Worm (Caenorhabditis elegans): ENCODE data around the gene F32A5.4.

The F32A5.4 gene

ce11 chrII:7186117-7186516 lies 42.8 kb upstream of the F32A5.4 start:
- TF ChIP-seq mab-5 (tag; optimal IDR thresholded peaks at IDR 0.05) (no peak), nhr-2 (tag; optimal IDR thresholded peaks at IDR 0.05) (no peak), ceh-39 (tag; optimal IDR thresholded peaks at IDR 0.05) (no peak), snpc-4 (tag; optimal IDR thresholded peaks at IDR 0.05) (no peak), sem-2 (GFP tag; optimal IDR thresholded peaks at IDR 0.05) (no peak), lin-13 (tag; optimal IDR thresholded peaks at IDR 0.05) (no peak), elt-3 (tag; optimal IDR thresholded peaks at IDR 0.05) (no peak), ham-2 (GFP tag; optimal IDR thresholded peaks at IDR 0.05) (no peak), drap-1 (GFP tag; optimal IDR thresholded peaks at IDR 0.05) (no peak), M03D4.4 (tag; optimal IDR thresholded peaks at IDR 0.05) (no peak), tbx-8 (GFP tag; optimal IDR thresholded peaks at IDR 0.05) (no peak), nhr-237 (tag; optimal IDR thresholded peaks at IDR 0.05) (no peak), ztf-11 (tag; optimal IDR thresholded peaks at IDR 0.05) (no peak), sptf-1 (tag; optimal IDR thresholded peaks at IDR 0.05) (no peak), hlh-1 (tag; optimal IDR thresholded peaks at IDR 0.05) (no peak), ceh-43 (GFP tag; optimal IDR thresholded peaks at IDR 0.05) (no peak), zip-8 (tag; optimal IDR thresholded peaks at IDR 0.05) (no peak), nhr-28 (tag; optimal IDR thresholded peaks at IDR 0.05) (no peak)

ce11 chrII:7187110-7187509 lies 41.8 kb upstream of the F32A5.4 start, which contains the start of gene C27H5.6:
Gene C27H5.6, minus strand, starts transcription at chrII:7187210.
- TF ChIP-seq ceh-83 (GFP tag; optimal IDR thresholded peaks at IDR 0.05) (no peak), unc-62 (GFP tag; optimal IDR thresholded peaks at IDR 0.05) (no peak), bed-3 (GFP tag; optimal IDR thresholded peaks at IDR 0.05) (no peak), ceh-43 (GFP tag; optimal IDR thresholded peaks at IDR 0.05) (no peak), hlh-1 (tag; optimal IDR thresholded peaks at IDR 0.05) (no peak)

ce11 chrII:7189120-7189519 lies 39.8 kb upstream of the F32A5.4 start, which contains the start of gene E04F6.4:
Gene E04F6.4, plus strand, starts transcription at chrII:7189420.
- no peak for TF ChIP-seq blmp-1 (tag; optimal IDR thresholded peaks at IDR 0.05)
- TF ChIP-seq nhr-12 (tag; optimal IDR thresholded peaks at IDR 0.05) = no peak
- no peak for TF ChIP-seq zip-8 (tag; optimal IDR thresholded peaks at IDR 0.05)
- TF ChIP-seq unc-62 (GFP tag; optimal IDR thresholded peaks at IDR 0.05) = no peak

ce11 chrII:7195541-7195940 lies 33.4 kb upstream of the F32A5.4 start, which contains the start of gene acdh-12:
Gene acdh-12, minus strand, starts transcription at chrII:7195641.
- no peak for TF ChIP-seq mls-2 (tag; optimal IDR thresholded peaks at IDR 0.05)
- no peak for TF ChIP-seq nhr-12 (tag; optimal IDR thresholded peaks at IDR 0.05)
- TF ChIP-seq unc-62 (GFP tag; optimal IDR thresholded peaks at IDR 0.05) = no peak
- no peak for TF ChIP-seq hlh-1 (tag; optimal IDR thresholded peaks at IDR 0.05)
- TF ChIP-seq nhr-76 (tag; optimal IDR thresholded peaks at IDR 0.05) = no peak
- TF ChIP-seq pha-4 (tag; optimal IDR thresholded peaks at IDR 0.05) = no peak
- no peak for TF ChIP-seq bed-3 (GFP tag; optimal IDR thresholded peaks at IDR 0.05)
- TF ChIP-seq zip-8 (tag; optimal IDR thresholded peaks at IDR 0.05) = no peak
- TF ChIP-seq lin-32 (GFP tag; optimal IDR thresholded peaks at IDR 0.05) = no peak
- TF ChIP-seq ces-1 (GFP tag; optimal IDR thresholded peaks at IDR 0.05) = no peak
- TF ChIP-seq unc-120 (tag; optimal IDR thresholded peaks at IDR 0.05; ENCODE audit: poor library complexity, severe bottlenecking) = no peak
- no peak for TF ChIP-seq mep-1 (tag; optimal IDR thresholded peaks at IDR 0.05)
- no peak for TF ChIP-seq ceh-43 (GFP tag; optimal IDR thresholded peaks at IDR 0.05)
- TF ChIP-seq snpc-4 (tag; optimal IDR thresholded peaks at IDR 0.05) = no peak
- no peak for TF ChIP-seq ztf-11 (tag; optimal IDR thresholded peaks at IDR 0.05)
- no peak for TF ChIP-seq mab-5 (tag; optimal IDR thresholded peaks at IDR 0.05)

- TF ChIP-seq flh-1 (GFP tag; optimal IDR thresholded peaks at IDR 0.05) (no peak), ztf-11 (tag; optimal IDR thresholded peaks at IDR 0.05) (no peak), lin-32 (GFP tag; optimal IDR thresholded peaks at IDR 0.05) (no peak), cnd-1 (tag; optimal IDR thresholded peaks at IDR 0.05) (no peak), mep-1 (tag; optimal IDR thresholded peaks at IDR 0.05) (no peak), mls-2 (tag; optimal IDR thresholded peaks at IDR 0.05) (no peak)
Observed at ce11 chrII:7196040-7196439, 32.9 kb upstream of the F32A5.4 start, which contains the start of gene maoc-1. Gene maoc-1, plus strand, starts transcription at chrII:7196276.

Measured in whole organism, mixed stage, embryonic.